Worm (Caenorhabditis elegans) whole organism, young adult: Measurements from ENCODE around the gene F43D2.7.
A peak's percentile ranks its signal among the peaks of the same experiment; 100 is the strongest.

Source experiments
- B0261.1 ChIP-seq: sonication (generic microtip); optimal IDR thresholded peaks from 2 replicates; lab custom pipeline; 2016; ENCODE audit warnings: mild to moderate bottlenecking, missing genetic modification characterization, moderate library complexity, missing compliant biosample characterization
- C06A6.2 ChIP-seq: fragments of 200-800 bp; sonication (Bioruptor generic); conservative IDR thresholded peaks from 2 replicates; pipeline ENCODE4 v1.3.6; 2022; ENCODE audit warnings: missing genetic modification characterization, missing compliant biosample characterization
- C17E4.6 ChIP-seq: fragments of 200-800 bp; sonication (Bioruptor generic); IDR thresholded peaks from 2 replicates; pipeline ENCODE4 v1.3.6; 2022; ENCODE audit warnings: missing genetic modification reagents, missing genetic modification characterization, missing compliant biosample characterization
- F10E7.11 ChIP-seq: sonication (generic microtip); optimal IDR thresholded peaks from 2 replicates; lab custom pipeline; 2017; ENCODE audit warnings: mild to moderate bottlenecking, missing genetic modification characterization, moderate library complexity, missing compliant biosample characterization
- F22D6.2 ChIP-seq: sonication (generic microtip); optimal IDR thresholded peaks from 2 replicates; lab custom pipeline; 2016; ENCODE audit warnings: mild to moderate bottlenecking, missing genetic modification characterization, missing compliant biosample characterization
- F23B12.7 ChIP-seq: sonication (generic microtip); optimal IDR thresholded peaks from 2 replicates; lab custom pipeline; 2017; ENCODE audit warnings: missing genetic modification characterization, mild to moderate bottlenecking, missing compliant biosample characterization, antibody characterized with exemption, moderate library complexity; ENCODE audit not compliant: insufficient read depth
- F33H1.4 ChIP-seq: fragments of 200-800 bp; sonication (Bioruptor generic); IDR thresholded peaks from 2 replicates; pipeline ENCODE4 v1.3.6; 2022; ENCODE audit warnings: missing genetic modification reagents, missing genetic modification characterization, missing compliant biosample characterization
- F49E8.2 ChIP-seq: sonication (generic microtip); optimal IDR thresholded peaks from 3 replicates; lab custom pipeline; 2017; ENCODE audit warnings: missing genetic modification characterization, mild to moderate bottlenecking, missing compliant biosample characterization, antibody characterized with exemption, moderate library complexity; ENCODE audit not compliant: insufficient read depth
- F57C9.4 ChIP-seq: sonication (generic microtip); optimal IDR thresholded peaks from 2 replicates; lab custom pipeline; 2017; ENCODE audit warnings: mild to moderate bottlenecking, missing genetic modification characterization, missing compliant biosample characterization
- Y53G8AR.9 ChIP-seq: fragments of 200-800 bp; sonication (Bioruptor generic); conservative IDR thresholded peaks from 2 replicates; pipeline ENCODE4 v1.3.6; 2022; ENCODE audit warnings: missing genetic modification reagents, missing genetic modification characterization, missing compliant biosample characterization
- Y56A3A.18 ChIP-seq: fragments of 200-800 bp; sonication (Bioruptor generic); IDR thresholded peaks from 2 replicates; pipeline ENCODE4 v1.3.6; 2022; ENCODE audit warnings: missing genetic modification reagents, missing genetic modification characterization, missing compliant biosample characterization
- akir-1 ChIP-seq: fragments of 200-800 bp; sonication (Bioruptor generic); optimal IDR thresholded peaks from 2 replicates; lab custom pipeline; 2018; ENCODE audit warnings: mild to moderate bottlenecking, missing genetic modification characterization, moderate library complexity, missing compliant biosample characterization
- ama-1 ChIP-seq, 3 experiments: fragments of 150-350 bp in 1 of 3; sonication (generic microtip) in 2 of 3; optimal IDR thresholded peaks; 2 replicates each; lab custom pipeline; 2014 to 2018; ENCODE audit warnings: missing biosample characterization in 2 of 3, missing genetic modification characterization in 2 of 3, missing genetic modification reagents in 2 of 3
- attf-5 ChIP-seq: fragments of 200-800 bp; sonication (Bioruptor generic); optimal IDR thresholded peaks from 2 replicates; lab custom pipeline; 2018; ENCODE audit warnings: mild to moderate bottlenecking, missing genetic modification characterization, missing compliant biosample characterization
- attf-6 ChIP-seq: fragments of 200-800 bp; sonication (Bioruptor generic); IDR thresholded peaks from 2 replicates; pipeline ENCODE4 v1.3.6; 2022; ENCODE audit warnings: missing genetic modification reagents, missing genetic modification characterization, missing compliant biosample characterization
- ceh-40 ChIP-seq: fragments of 200-800 bp; sonication (Bioruptor generic); IDR thresholded peaks from 2 replicates; pipeline ENCODE4 v1.3.6; 2022; ENCODE audit warnings: missing genetic modification characterization, missing compliant biosample characterization
- ceh-91 ChIP-seq: fragments of 200-800 bp; sonication (Bioruptor generic); IDR thresholded peaks from 2 replicates; pipeline ENCODE4 v1.3.6; 2022; ENCODE audit warnings: missing genetic modification reagents, missing genetic modification characterization, missing compliant biosample characterization
- dox-1 ChIP-seq: fragments of 200-800 bp; sonication (Bioruptor generic); IDR thresholded peaks from 2 replicates; pipeline ENCODE4 v1.3.6; 2022; ENCODE audit warnings: missing genetic modification reagents, missing genetic modification characterization, missing compliant biosample characterization
- dpl-1 ChIP-seq: fragments of 150-350 bp; optimal IDR thresholded peaks from 2 replicates; lab custom pipeline; 2014; ENCODE audit warnings: missing biosample characterization, missing genetic modification reagents, missing genetic modification characterization
- ekl-4 ChIP-seq: fragments of 200-800 bp; sonication (Bioruptor generic); IDR thresholded peaks from 2 replicates; pipeline ENCODE4 v1.3.6; 2022; ENCODE audit warnings: missing genetic modification reagents, missing genetic modification characterization, missing compliant biosample characterization
- him-1 ChIP-seq: sonication (generic microtip); optimal IDR thresholded peaks from 2 replicates; lab custom pipeline; 2016; ENCODE audit warnings: missing genotype, missing genetic modification reagents, missing genetic modification characterization, missing compliant biosample characterization
- hmg-1.2 ChIP-seq: fragments of 200-800 bp; sonication (Bioruptor generic); IDR thresholded peaks from 2 replicates; pipeline ENCODE4 v1.3.6; 2022; ENCODE audit warnings: missing genetic modification reagents, missing genetic modification characterization, missing compliant biosample characterization
- lin-26 ChIP-seq: fragments of 200-800 bp; sonication (Bioruptor generic); IDR thresholded peaks from 2 replicates; pipeline ENCODE4 v1.3.6; 2022; ENCODE audit warnings: missing genetic modification reagents, missing genetic modification characterization, missing compliant biosample characterization
- lsy-27 ChIP-seq: sonication (generic microtip); optimal IDR thresholded peaks from 2 replicates; lab custom pipeline; 2017; ENCODE audit warnings: missing genetic modification characterization, mild to moderate bottlenecking, missing compliant biosample characterization, antibody characterized with exemption, missing genotype, borderline replicate concordance; ENCODE audit not compliant: insufficient read depth
- madf-3 ChIP-seq: fragments of 200-800 bp; sonication (Bioruptor generic); IDR thresholded peaks from 2 replicates; pipeline ENCODE4 v1.3.6; 2022; ENCODE audit warnings: missing genetic modification reagents, missing genetic modification characterization, missing compliant biosample characterization
- madf-6 ChIP-seq: fragments of 200-800 bp; sonication (Bioruptor generic); IDR thresholded peaks from 2 replicates; pipeline ENCODE4 v1.3.6; 2022; ENCODE audit warnings: missing genetic modification reagents, missing genetic modification characterization, missing compliant biosample characterization
- madf-8 ChIP-seq: fragments of 200-800 bp; sonication (Bioruptor generic); conservative IDR thresholded peaks from 2 replicates; pipeline ENCODE4 v1.3.6; 2022; ENCODE audit warnings: missing genetic modification reagents, missing genetic modification characterization, missing compliant biosample characterization
- mel-28 ChIP-seq: sonication (generic microtip); optimal IDR thresholded peaks from 2 replicates; lab custom pipeline; 2016; ENCODE audit warnings: borderline replicate concordance, mild to moderate bottlenecking, missing genetic modification characterization, missing compliant biosample characterization
- mes-4 ChIP-seq: sonication (generic microtip); optimal IDR thresholded peaks from 2 replicates; lab custom pipeline; 2016; ENCODE audit warnings: missing genotype, missing genetic modification characterization, missing compliant biosample characterization
- nfyb-1 ChIP-seq: fragments of 200-800 bp; sonication (Bioruptor generic); IDR thresholded peaks from 2 replicates; pipeline ENCODE4 v1.3.6; 2022; ENCODE audit warnings: missing genetic modification reagents, missing genetic modification characterization, missing compliant biosample characterization
- nhr-90 ChIP-seq: sonication (generic microtip); optimal IDR thresholded peaks from 2 replicates; lab custom pipeline; 2016; ENCODE audit warnings: missing genotype, mild to moderate bottlenecking, missing genetic modification characterization, missing compliant biosample characterization
- pbrm-1 ChIP-seq: fragments of 200-800 bp; sonication (Bioruptor generic); IDR thresholded peaks from 2 replicates; pipeline ENCODE4 v1.3.6; 2022; ENCODE audit warnings: missing genetic modification reagents, missing genetic modification characterization, missing compliant biosample characterization
- rec-8 ChIP-seq, 2 experiments: sonication (generic microtip); optimal IDR thresholded peaks; 2 replicates each; lab custom pipeline; 2016; ENCODE audit warnings: mild to moderate bottlenecking in 2 of 2, missing genetic modification characterization in 2 of 2, missing genetic modification reagents in 2 of 2, missing genotype in 2 of 2, missing biosample characterization in 1 of 2, missing compliant biosample characterization in 1 of 2, moderate library complexity in 1 of 2
- repo-1 ChIP-seq: sonication (generic microtip); optimal IDR thresholded peaks from 2 replicates; lab custom pipeline; 2017; ENCODE audit warnings: mild to moderate bottlenecking, missing genetic modification characterization, missing compliant biosample characterization
- snpc-3.4 ChIP-seq: sonication (generic microtip); optimal IDR thresholded peaks from 2 replicates; lab custom pipeline; 2017; ENCODE audit warnings: missing genetic modification characterization, mild to moderate bottlenecking, missing compliant biosample characterization, antibody characterized with exemption, moderate library complexity, missing genotype, missing genetic modification reagents
- snpc-4 ChIP-seq, 5 experiments: fragments of 150-350 bp in 1 of 5; sonication (generic microtip) in 4 of 5; optimal IDR thresholded peaks; 2 replicates each; lab custom pipeline; 2014 to 2018; ENCODE audit warnings: missing genetic modification characterization in 5 of 5, missing biosample characterization in 3 of 5, antibody characterized with exemption in 2 of 5, mild to moderate bottlenecking in 2 of 5, missing compliant biosample characterization in 2 of 5, missing genotype in 2 of 5, moderate library complexity in 2 of 5, missing genetic modification reagents in 1 of 5
- tbp1 ChIP-seq: fragments of 200-800 bp; sonication (Bioruptor generic); optimal IDR thresholded peaks from 2 replicates; lab custom pipeline; 2018; ENCODE audit warnings: mild to moderate bottlenecking, missing genetic modification characterization, missing compliant biosample characterization
- tbx-9 ChIP-seq: sonication (generic microtip); optimal IDR thresholded peaks from 2 replicates; lab custom pipeline; 2016; ENCODE audit warnings: borderline replicate concordance, missing genetic modification characterization, inconsistent platforms, missing compliant biosample characterization
- unc-130 ChIP-seq: sonication (generic microtip); optimal IDR thresholded peaks from 2 replicates; lab custom pipeline; 2016; ENCODE audit warnings: missing genetic modification reagents, missing genetic modification characterization, missing compliant biosample characterization
- xnd-1 ChIP-seq: sonication (generic microtip); optimal IDR thresholded peaks from 2 replicates; lab custom pipeline; 2016; ENCODE audit warnings: missing genotype, missing genetic modification reagents, missing genetic modification characterization, missing compliant biosample characterization
- ztf-18 ChIP-seq: sonication (generic microtip); optimal IDR thresholded peaks from 2 replicates; lab custom pipeline; 2016; ENCODE audit warnings: missing genotype, mild to moderate bottlenecking, missing genetic modification characterization, missing compliant biosample characterization
- ztf-22 ChIP-seq: fragments of 200-800 bp; sonication (Bioruptor generic); optimal IDR thresholded peaks from 2 replicates; lab custom pipeline; 2018; ENCODE audit warnings: mild to moderate bottlenecking, missing genetic modification characterization, moderate library complexity, missing compliant biosample characterization
- ztf-28 ChIP-seq: fragments of 200-800 bp; sonication (Bioruptor generic); IDR thresholded peaks from 2 replicates; pipeline ENCODE4 v1.3.6; 2022; ENCODE audit warnings: missing genetic modification reagents, missing genetic modification characterization, missing compliant biosample characterization
- ztf-6 ChIP-seq: fragments of 200-800 bp; sonication (Bioruptor generic); IDR thresholded peaks from 2 replicates; pipeline ENCODE4 v1.3.6; 2022; ENCODE audit warnings: missing genetic modification reagents, missing genetic modification characterization, missing compliant biosample characterization

The F43D2.7 gene

ce11 chrV:14640071-14640470, at the start of gene F43D2.7:
Gene F43D2.7 (minus strand): TSS chrV:14640171.
- no peak for TF ChIP-seq C17E4.6
- TF ChIP-seq tbx-9 (tag; lab: Kevin White, UChicago), result no peak
- TF ChIP-seq F22D6.2 (tag; lab: Kevin White, UChicago), result no peak
- TF ChIP-seq repo-1, result no peak
- TF ChIP-seq Y56A3A.18 (GFP tag; lab: Robert Waterston, UW), result no peak
- no peak for TF ChIP-seq lsy-27
- TF ChIP-seq ceh-91 (GFP tag; lab: Robert Waterston, UW), result no peak
- no peak for TF ChIP-seq F49E8.2 (tag; lab: Kevin White, UChicago)
- no peak for TF ChIP-seq pbrm-1 (GFP tag; lab: Robert Waterston, UW)
- TF ChIP-seq ztf-18 (tag; lab: Kevin White, UChicago), result no peak
- TF ChIP-seq attf-6, result no peak
- TF ChIP-seq ztf-22 (GFP tag; lab: Kevin White, UChicago), result no peak
- no peak for TF ChIP-seq ztf-6 (GFP tag; lab: Robert Waterston, UW)
- TF ChIP-seq mes-4 (tag; lab: Kevin White, UChicago), result no peak
- no peak for TF ChIP-seq F33H1.4
- TF ChIP-seq dpl-1, result no peak
- TF ChIP-seq F10E7.11 (tag; lab: Kevin White, UChicago), result no peak
- TF ChIP-seq mel-28 (tag; lab: Kevin White, UChicago), result no peak

ce11 chrV:14689060-14689750, 49.2 kb upstream of the F43D2.7 start, which contains the start of gene gasr-8:
Gene gasr-8 (plus strand): TSS chrV:14689110.
- TF ChIP-seq F23B12.7 (tag; lab: Kevin White, UChicago) (peak; percentile 48), tbp1 (peak; percentile 90), madf-8 (GFP tag; lab: Robert Waterston, UW) (peak; percentile 66), F33H1.4 (peak; percentile 8; the same call in 1 of the 2 replicates), snpc-4 (GFP tag; optimal IDR thresholded peaks at IDR 0.05; lab: Kevin White, UChicago) (no peak), snpc-4 (tag; optimal IDR thresholded peaks at IDR 0.05; lab: Kevin White, UChicago) (peak in 2 of 4 experiments; percentile 27 to 34), rec-8 (tag; optimal IDR thresholded peaks at IDR 0.05; lab: Kevin White, UChicago) (peak; percentile 1 to 50), xnd-1 (peak; percentile 64), ztf-18 (tag; lab: Kevin White, UChicago) (peak; percentile 23), ekl-4 (GFP tag; lab: Robert Waterston, UW) (peak; percentile 23; the same call in 1 of the 2 replicates), ztf-28 (no peak), ama-1 (optimal IDR thresholded peaks at IDR 0.05; lab: Kevin White, UChicago) (no peak), ama-1 (GFP tag; optimal IDR thresholded peaks at IDR 0.05; lab: Kevin White, UChicago) (peak in 1 of 2 experiments; percentile 51), mel-28 (tag; lab: Kevin White, UChicago) (no peak), nhr-90 (tag; lab: Kevin White, UChicago) (peak; percentile 32), Y53G8AR.9 (GFP tag; lab: Robert Waterston, UW) (no peak), lin-26 (GFP tag; lab: Robert Waterston, UW) (peak; percentile 80), hmg-1.2 (GFP tag; lab: Robert Waterston, UW) (peak; percentile 52), madf-3 (GFP tag; lab: Robert Waterston, UW) (0 out of 2 replicates have a peak, but pooled peaks have one; percentile 4), him-1 (tag; lab: Kevin White, UChicago) (peak; percentile 42), snpc-3.4 (tag; lab: Kevin White, UChicago) (peak; percentile 29), unc-130 (GFP tag; lab: Kevin White, UChicago) (peak; percentile 8), tbx-9 (tag; lab: Kevin White, UChicago) (no peak), dox-1 (GFP tag; lab: Robert Waterston, UW) (peak; percentile 45; the same call in 1 of the 2 replicates), B0261.1 (tag; lab: Kevin White, UChicago) (peak; percentile 85), ceh-40 (GFP tag; lab: Robert Waterston, UW) (no peak), madf-6 (peak; percentile 66), nfyb-1 (GFP tag; lab: Robert Waterston, UW) (peak; percentile 76), akir-1 (no peak), lsy-27 (no peak), C06A6.2 (GFP tag; lab: Robert Waterston, UW) (no peak), attf-5 (GFP tag; lab: Kevin White, UChicago) (no peak), F57C9.4 (no peak)
